Worm (Caenorhabditis elegans): ENCODE data around the gene zmp-6.

The zmp-6 gene

ce11 chrIII:7229687-7230086, 18.0 kb downstream of the zmp-6 start, which contains the start of gene R151.8:
TSS of gene R151.8 (minus strand) at chrIII:7229787.
- TF ChIP-seq dpl-1 (GFP tag; optimal IDR thresholded peaks at IDR 0.05) (no peak), aly-2 (tag; optimal IDR thresholded peaks at IDR 0.05) (no peak), attf-4 (tag; optimal IDR thresholded peaks at IDR 0.05) (no peak), dve-1 (tag; optimal IDR thresholded peaks at IDR 0.05; ENCODE audit: insufficient read depth) (no peak), mes-2 (tag; optimal IDR thresholded peaks at IDR 0.05; ENCODE audit: poor library complexity, severe bottlenecking) (no peak), ctbp-1 (GFP tag; IDR thresholded peaks at IDR 0.05) (no peak), madf-5 (GFP tag; IDR thresholded peaks at IDR 0.05) (no peak), spr-3 (GFP tag; optimal IDR thresholded peaks at IDR 0.05) (no peak), lin-15B (tag; optimal IDR thresholded peaks at IDR 0.05) (no peak), snpc-4 (tag; optimal IDR thresholded peaks at IDR 0.05) (no peak), dmd-8 (GFP tag; IDR thresholded peaks at IDR 0.05) (no peak), ceh-32 (tag; optimal IDR thresholded peaks at IDR 0.05; ENCODE audit: poor library complexity) (no peak), egl-27 (tag; optimal IDR thresholded peaks at IDR 0.05) (no peak)

DNA sequence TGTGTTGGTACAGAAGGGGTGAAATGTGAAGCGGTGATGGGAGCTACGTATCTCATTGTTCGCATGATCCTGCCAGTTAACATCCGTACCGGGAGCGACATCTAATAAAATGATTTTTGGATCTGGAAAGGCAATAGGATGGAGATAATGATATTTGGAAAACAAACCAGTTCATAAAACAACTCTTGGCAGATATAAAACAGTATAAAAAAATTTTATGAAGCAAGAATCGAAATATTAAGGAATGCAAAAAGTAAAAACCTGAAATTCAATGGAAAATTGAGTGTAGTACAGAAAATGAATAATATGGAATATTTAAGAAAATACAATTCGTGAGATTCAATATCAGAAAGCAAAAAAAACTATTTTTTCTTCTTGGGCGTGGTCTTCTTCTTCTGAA, 21.0 kb downstream of the zmp-6 start, which contains the start of gene hsp-75:
hsp-75 (minus strand) TSS at position 101 of the 400 bp plus-strand sequence.
- TF ChIP-seq spr-1 (tag; optimal IDR thresholded peaks at IDR 0.05) (no peak), attf-4 (tag; optimal IDR thresholded peaks at IDR 0.05) (no peak), dmd-8 (GFP tag; IDR thresholded peaks at IDR 0.05) (no peak), spr-3 (GFP tag; optimal IDR thresholded peaks at IDR 0.05) (no peak), dmd-6 (GFP tag; IDR thresholded peaks at IDR 0.05) (no peak), cey-2 (tag; optimal IDR thresholded peaks at IDR 0.05; ENCODE audit: borderline replicate concordance, insufficient read depth) (no peak), Y105C5A.15 (GFP tag; IDR thresholded peaks at IDR 0.05) (no peak), aha-1 (tag) (no peak), arid-1 (GFP tag; conservative IDR thresholded peaks at IDR 0.05) (no peak), Y5F2A.4 (GFP tag; optimal IDR thresholded peaks at IDR 0.05) (no peak), egl-43 (GFP tag; IDR thresholded peaks at IDR 0.05) (no peak), saeg-2 (GFP tag; IDR thresholded peaks at IDR 0.05) (no peak), lin-39 (tag; optimal IDR thresholded peaks at IDR 0.05) (no peak), ceh-20 (GFP tag; IDR thresholded peaks at IDR 0.05) (no peak), hlh-11 (tag; optimal IDR thresholded peaks at IDR 0.05) (no peak)

DNA sequence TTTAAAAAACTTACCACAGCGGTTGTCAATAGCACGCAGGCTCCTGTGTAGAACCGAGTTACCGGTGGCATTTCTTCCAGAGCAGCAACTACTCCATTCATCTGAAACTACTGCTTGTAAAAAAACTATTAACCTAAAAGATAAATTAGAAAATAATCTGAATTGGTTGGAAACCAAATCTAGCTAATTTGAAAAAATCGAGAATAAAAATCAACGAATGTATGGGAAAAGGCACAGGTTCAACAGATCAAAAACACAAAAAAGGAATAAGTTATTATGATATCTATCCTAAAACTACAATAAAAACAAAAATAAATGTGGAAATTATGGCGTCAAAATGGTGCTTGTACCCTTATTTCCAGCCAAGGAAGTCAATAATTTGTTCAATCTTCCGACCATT, 24.6 kb downstream of the zmp-6 start, which contains the start of gene der-2:
der-2 (minus strand) TSS at position 101 of the 400 bp plus-strand sequence.
- TF ChIP-seq ctbp-1 (GFP tag; IDR thresholded peaks at IDR 0.05): no peak
- no peak for TF ChIP-seq fkh-10 (GFP tag; optimal IDR thresholded peaks at IDR 0.05)
- no peak for TF ChIP-seq nhr-42 (GFP tag; IDR thresholded peaks at IDR 0.05)
- TF ChIP-seq nhr-28 (tag; optimal IDR thresholded peaks at IDR 0.05): no peak
- TF ChIP-seq pha-4 (GFP tag; IDR thresholded peaks at IDR 0.05): no peak
- TF ChIP-seq pha-4 (tag; optimal IDR thresholded peaks at IDR 0.05): no peak
- no peak for TF ChIP-seq skn-1 (tag; optimal IDR thresholded peaks at IDR 0.05)
- no peak for TF ChIP-seq ces-1 (GFP tag; optimal IDR thresholded peaks at IDR 0.05)
- TF ChIP-seq sdz-12 (GFP tag; optimal IDR thresholded peaks at IDR 0.05): no peak
- TF ChIP-seq Y105C5A.15 (GFP tag; IDR thresholded peaks at IDR 0.05): no peak
- no peak for TF ChIP-seq arid-1 (GFP tag; conservative IDR thresholded peaks at IDR 0.05)
- no peak for TF ChIP-seq rbr-2 (tag; optimal IDR thresholded peaks at IDR 0.05)
- no peak for TF ChIP-seq F44E2.7 (GFP tag; IDR thresholded peaks at IDR 0.05)
- no peak for TF ChIP-seq dmd-8 (GFP tag; IDR thresholded peaks at IDR 0.05)
- no peak for TF ChIP-seq daf-12 (tag; optimal IDR thresholded peaks at IDR 0.05)
- TF ChIP-seq tag-97 (GFP tag; IDR thresholded peaks at IDR 0.05): no peak
- TF ChIP-seq ceh-32 (tag; optimal IDR thresholded peaks at IDR 0.05; ENCODE audit: poor library complexity): no peak
- no peak for TF ChIP-seq hif-1 (tag; optimal IDR thresholded peaks at IDR 0.05)
- TF ChIP-seq nhr-6 (tag; optimal IDR thresholded peaks at IDR 0.05): no peak
